Worm (Caenorhabditis elegans) whole organism, late embryonic: ENCODE measurements around the gene dyla-1.
A peak's percentile ranks its signal among the peaks of the same experiment; 100 is the strongest.

Experiments used
- C08G9.2 ChIP-seq: sonication (generic microtip); optimal IDR thresholded peaks from 2 replicates; lab custom pipeline; 2016; ENCODE audit warnings: mild to moderate bottlenecking, missing genetic modification characterization, moderate library complexity, missing compliant biosample characterization
- C38D4.7 ChIP-seq: fragments of 200-800 bp; sonication (Bioruptor generic); optimal IDR thresholded peaks from 2 replicates; lab custom pipeline; 2018; ENCODE audit warnings: mild to moderate bottlenecking, missing genetic modification characterization, moderate library complexity, missing compliant biosample characterization
- F13H6.1 ChIP-seq: sonication (generic microtip); optimal IDR thresholded peaks from 2 replicates; lab custom pipeline; 2016; ENCODE audit warnings: missing genetic modification characterization, missing compliant biosample characterization
- K02D7.2 ChIP-seq: sonication (generic microtip); optimal IDR thresholded peaks from 2 replicates; lab custom pipeline; 2017; ENCODE audit warnings: mild to moderate bottlenecking, missing genetic modification characterization, missing compliant biosample characterization
- T23F11.4 ChIP-seq: fragments of 200-800 bp; sonication (Bioruptor generic); optimal IDR thresholded peaks from 2 replicates; lab custom pipeline; 2018; ENCODE audit warnings: mild to moderate bottlenecking, missing genetic modification characterization, missing compliant biosample characterization
- ceh-18 ChIP-seq: sonication (generic microtip); optimal IDR thresholded peaks from 2 replicates; lab custom pipeline; 2016; ENCODE audit warnings: missing genetic modification characterization, missing compliant biosample characterization
- ceh-19 ChIP-seq: fragments of 200-800 bp; sonication (Bioruptor generic); optimal IDR thresholded peaks from 2 replicates; lab custom pipeline; 2018; ENCODE audit warnings: mild to moderate bottlenecking, missing genetic modification characterization, missing compliant biosample characterization
- ceh-2 ChIP-seq: sonication (generic microtip); optimal IDR thresholded peaks from 2 replicates; lab custom pipeline; 2016; ENCODE audit warnings: missing genotype, missing genetic modification characterization, missing compliant biosample characterization
- ceh-30 ChIP-seq: fragments of 150-350 bp; optimal IDR thresholded peaks from 2 replicates; lab custom pipeline; 2014; ENCODE audit warnings: missing biosample characterization, missing genetic modification characterization
- ceh-31 ChIP-seq: sonication (generic microtip); optimal IDR thresholded peaks from 2 replicates; lab custom pipeline; 2016; ENCODE audit warnings: missing genetic modification characterization, missing compliant biosample characterization
- ceh-34 ChIP-seq: sonication (generic microtip); optimal IDR thresholded peaks from 2 replicates; lab custom pipeline; 2016; ENCODE audit warnings: mild to moderate bottlenecking, missing genetic modification characterization, missing compliant biosample characterization
- ceh-45 ChIP-seq: fragments of 200-800 bp; sonication (Bioruptor generic); IDR thresholded peaks from 2 replicates; pipeline ENCODE4 v1.3.6; 2022; ENCODE audit warnings: missing genetic modification reagents, missing genetic modification characterization, missing compliant biosample characterization
- ceh-48 ChIP-seq: sonication (generic microtip); optimal IDR thresholded peaks from 2 replicates; lab custom pipeline; 2016; ENCODE audit warnings: missing genetic modification characterization, inconsistent platforms, missing compliant biosample characterization
- ceh-9 ChIP-seq: sonication (generic microtip); optimal IDR thresholded peaks from 2 replicates; lab custom pipeline; 2016; ENCODE audit warnings: mild to moderate bottlenecking, missing genetic modification characterization, inconsistent platforms, missing compliant biosample characterization
- che-1 ChIP-seq: sonication (generic microtip); optimal IDR thresholded peaks from 2 replicates; lab custom pipeline; 2016; ENCODE audit warnings: mild to moderate bottlenecking, missing genetic modification characterization, missing compliant biosample characterization
- dmd-4 ChIP-seq: sonication (generic microtip); optimal IDR thresholded peaks from 2 replicates; lab custom pipeline; 2016; ENCODE audit warnings: borderline replicate concordance, missing genetic modification characterization, missing compliant biosample characterization
- dve-1 ChIP-seq: sonication (generic microtip); optimal IDR thresholded peaks from 2 replicates; lab custom pipeline; 2017; ENCODE audit warnings: antibody characterized with exemption, mild to moderate bottlenecking, missing genetic modification characterization, missing compliant biosample characterization
- elt-2 ChIP-seq: sonication (generic microtip); optimal IDR thresholded peaks from 2 replicates; lab custom pipeline; 2016; ENCODE audit warnings: missing genetic modification reagents, missing genetic modification characterization, missing compliant biosample characterization
- elt-4 ChIP-seq: sonication (generic microtip); optimal IDR thresholded peaks from 2 replicates; lab custom pipeline; 2016; ENCODE audit warnings: missing genetic modification characterization, missing compliant biosample characterization
- ets-4 ChIP-seq: sonication (generic microtip); optimal IDR thresholded peaks from 2 replicates; lab custom pipeline; 2016; ENCODE audit warnings: missing genetic modification characterization, missing compliant biosample characterization
- fkh-6 ChIP-seq: sonication (generic microtip); optimal IDR thresholded peaks from 2 replicates; lab custom pipeline; 2016; ENCODE audit warnings: missing genetic modification characterization, missing compliant biosample characterization
- gmeb-2 ChIP-seq: sonication (generic microtip); optimal IDR thresholded peaks from 2 replicates; lab custom pipeline; 2016; ENCODE audit warnings: missing genetic modification characterization, inconsistent platforms, missing compliant biosample characterization
- hlh-15 ChIP-seq: sonication (generic microtip); optimal IDR thresholded peaks from 2 replicates; lab custom pipeline; 2016; ENCODE audit warnings: missing genetic modification characterization, missing compliant biosample characterization
- hlh-30 ChIP-seq: sonication (generic microtip); optimal IDR thresholded peaks from 2 replicates; lab custom pipeline; 2017; ENCODE audit warnings: antibody characterized with exemption, missing genetic modification characterization, missing compliant biosample characterization; ENCODE audit not compliant: insufficient read depth
- hlh-8 ChIP-seq: sonication (generic microtip); optimal IDR thresholded peaks from 2 replicates; lab custom pipeline; 2016; ENCODE audit warnings: missing genotype, missing genetic modification characterization, missing compliant biosample characterization
- lim-6 ChIP-seq: sonication (generic microtip); optimal IDR thresholded peaks from 2 replicates; lab custom pipeline; 2016; ENCODE audit warnings: missing genetic modification characterization, missing compliant biosample characterization
- mec-3 ChIP-seq: sonication (generic microtip); optimal IDR thresholded peaks from 2 replicates; lab custom pipeline; 2016; ENCODE audit warnings: borderline replicate concordance, missing genetic modification characterization, missing compliant biosample characterization
- nfya-1 ChIP-seq: sonication (generic microtip); optimal IDR thresholded peaks from 2 replicates; lab custom pipeline; 2017; ENCODE audit warnings: missing genetic modification characterization, mild to moderate bottlenecking, missing compliant biosample characterization, antibody characterized with exemption, moderate library complexity
- nhr-11 ChIP-seq: fragments of 150-350 bp; optimal IDR thresholded peaks from 2 replicates; lab custom pipeline; 2014; ENCODE audit warnings: missing biosample characterization, missing genetic modification characterization
- nhr-232 ChIP-seq: sonication (generic microtip); optimal IDR thresholded peaks from 2 replicates; lab custom pipeline; 2016; ENCODE audit warnings: missing genetic modification characterization, missing compliant biosample characterization
- pag-3 ChIP-seq: sonication (generic microtip); optimal IDR thresholded peaks from 2 replicates; lab custom pipeline; 2016; ENCODE audit warnings: missing compliant biosample characterization, missing genetic modification characterization, borderline replicate concordance
- pat-9 ChIP-seq: fragments of 200-800 bp; sonication (Bioruptor generic); optimal IDR thresholded peaks from 2 replicates; lab custom pipeline; 2018; ENCODE audit warnings: mild to moderate bottlenecking, missing genetic modification characterization, moderate library complexity, missing compliant biosample characterization
- pax-1 ChIP-seq: fragments of 150-350 bp; optimal IDR thresholded peaks from 2 replicates; lab custom pipeline; 2014; ENCODE audit warnings: missing biosample characterization, missing genetic modification characterization
- pha-2 ChIP-seq: sonication (generic microtip); optimal IDR thresholded peaks from 2 replicates; lab custom pipeline; 2017; ENCODE audit warnings: mild to moderate bottlenecking, missing genetic modification characterization, missing compliant biosample characterization
- pqm-1 ChIP-seq: sonication (generic microtip); optimal IDR thresholded peaks from 2 replicates; lab custom pipeline; 2016; ENCODE audit warnings: missing genetic modification characterization, missing compliant biosample characterization
- pros-1 ChIP-seq: fragments of 150-350 bp; optimal IDR thresholded peaks from 2 replicates; lab custom pipeline; 2014; ENCODE audit warnings: missing biosample characterization, missing genetic modification reagents, missing genetic modification characterization
- sdc-2 ChIP-seq: sonication (generic microtip); optimal IDR thresholded peaks from 2 replicates; lab custom pipeline; 2016; ENCODE audit warnings: missing genotype, missing genetic modification characterization, missing compliant biosample characterization
- sox-2 ChIP-seq: fragments of 200-800 bp; sonication (Bioruptor generic); IDR thresholded peaks from 2 replicates; pipeline ENCODE4 v1.3.6; 2022; ENCODE audit warnings: missing genetic modification reagents, missing genetic modification characterization, missing compliant biosample characterization
- sox-4 ChIP-seq: sonication (generic microtip); optimal IDR thresholded peaks from 2 replicates; lab custom pipeline; 2017; ENCODE audit warnings: mild to moderate bottlenecking, missing genetic modification characterization, inconsistent platforms, missing compliant biosample characterization
- tbx-2 ChIP-seq: sonication (generic microtip); optimal IDR thresholded peaks from 2 replicates; lab custom pipeline; 2016; ENCODE audit warnings: missing genetic modification characterization, missing compliant biosample characterization
- ttx-3 ChIP-seq: sonication (generic microtip); optimal IDR thresholded peaks from 2 replicates; lab custom pipeline; 2016; ENCODE audit warnings: missing genetic modification reagents, missing genetic modification characterization, missing compliant biosample characterization
- unc-3 ChIP-seq, 2 experiments: fragments of 200-800 bp in 1 of 2; sonication (Bioruptor generic) in 1 of 2; sonication (generic microtip) in 1 of 2; conservative IDR thresholded peaks in 1 of 2; optimal IDR thresholded peaks in 1 of 2; 2 replicates each; pipeline versions ENCODE4 v1.3.6 to Lab custom; 2016 to 2022; ENCODE audit warnings: missing compliant biosample characterization in 2 of 2, missing genetic modification characterization in 2 of 2, missing genetic modification reagents in 1 of 2
- unc-42 ChIP-seq: sonication (generic microtip); optimal IDR thresholded peaks from 2 replicates; lab custom pipeline; 2016; ENCODE audit warnings: missing genotype, missing genetic modification characterization, missing compliant biosample characterization
- unc-55 ChIP-seq: sonication (generic microtip); optimal IDR thresholded peaks from 2 replicates; lab custom pipeline; 2017; ENCODE audit warnings: missing biosample characterization, missing genetic modification reagents, missing genetic modification characterization
- zip-5 ChIP-seq: sonication (generic microtip); optimal IDR thresholded peaks from 2 replicates; lab custom pipeline; 2016; ENCODE audit warnings: missing genetic modification characterization, missing compliant biosample characterization

The dyla-1 gene

ce11 chrX:16865016-16865415, 24.2 kb downstream of the dyla-1 start:
- peak; percentile 67 for TF ChIP-seq elt-2 (tag; lab: Kevin White, UChicago)
- no peak for TF ChIP-seq unc-3 (GFP tag; conservative IDR thresholded peaks at IDR 0.05; lab: Robert Waterston, UW)
- no peak for TF ChIP-seq unc-3 (tag; optimal IDR thresholded peaks at IDR 0.05; lab: Kevin White, UChicago)

DNA sequence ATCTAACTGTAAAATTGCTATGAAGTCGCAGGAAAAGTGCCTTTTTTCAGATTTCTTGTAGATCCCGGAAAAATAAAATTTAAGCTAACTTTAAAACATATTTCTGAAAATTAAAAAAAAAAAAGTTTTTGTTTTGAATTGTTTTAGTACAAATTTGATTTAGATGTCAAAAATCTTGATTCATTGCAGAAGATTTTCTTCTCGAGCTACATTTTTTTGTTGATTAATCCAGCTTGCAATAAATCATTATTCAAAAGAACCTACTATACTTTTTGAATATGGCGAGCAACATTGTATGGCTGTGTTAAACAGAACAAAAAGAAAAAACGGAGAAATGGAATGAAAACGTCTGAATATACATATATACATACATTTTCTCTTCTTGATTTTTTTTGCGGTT, 24.8 kb downstream of the dyla-1 start:
- TF ChIP-seq mec-3 (tag; lab: Kevin White, UChicago) (no peak), ceh-45 (GFP tag; lab: Robert Waterston, UW) (no peak), pqm-1 (tag; lab: Kevin White, UChicago) (no peak), pax-1 (tag; lab: Kevin White, UChicago) (no peak)

- no peak for TF ChIP-seq C08G9.2 (tag; lab: Kevin White, UChicago)
- TF ChIP-seq sdc-2 (tag; lab: Kevin White, UChicago), result no peak
- TF ChIP-seq pag-3 (tag; lab: Kevin White, UChicago), result no peak
- no peak for TF ChIP-seq ets-4 (tag; lab: Kevin White, UChicago)
- TF ChIP-seq pqm-1 (tag; lab: Kevin White, UChicago), result no peak
- no peak for TF ChIP-seq ceh-9
- no peak for TF ChIP-seq ceh-19
- TF ChIP-seq tbx-2 (tag; lab: Kevin White, UChicago), result no peak
- TF ChIP-seq K02D7.2 (tag; lab: Kevin White, UChicago), result no peak
- TF ChIP-seq ttx-3, result no peak
- TF ChIP-seq lim-6 (tag; lab: Kevin White, UChicago), result no peak
- TF ChIP-seq elt-2 (tag; lab: Kevin White, UChicago), result no peak
- no peak for TF ChIP-seq unc-55 (GFP tag; lab: Kevin White, UChicago)
- no peak for TF ChIP-seq che-1 (tag; lab: Kevin White, UChicago)
- no peak for TF ChIP-seq pax-1 (tag; lab: Kevin White, UChicago)
- TF ChIP-seq nfya-1 (tag; lab: Kevin White, UChicago), result no peak
- no peak for TF ChIP-seq C38D4.7
- TF ChIP-seq ceh-48 (tag; lab: Kevin White, UChicago), result no peak
Measured at ce11 chrX:16868931-16869330, 28.1 kb downstream of the dyla-1 start, which contains the start of gene aakg-2. Gene aakg-2 (minus strand): TSS chrX:16869031.

DNA sequence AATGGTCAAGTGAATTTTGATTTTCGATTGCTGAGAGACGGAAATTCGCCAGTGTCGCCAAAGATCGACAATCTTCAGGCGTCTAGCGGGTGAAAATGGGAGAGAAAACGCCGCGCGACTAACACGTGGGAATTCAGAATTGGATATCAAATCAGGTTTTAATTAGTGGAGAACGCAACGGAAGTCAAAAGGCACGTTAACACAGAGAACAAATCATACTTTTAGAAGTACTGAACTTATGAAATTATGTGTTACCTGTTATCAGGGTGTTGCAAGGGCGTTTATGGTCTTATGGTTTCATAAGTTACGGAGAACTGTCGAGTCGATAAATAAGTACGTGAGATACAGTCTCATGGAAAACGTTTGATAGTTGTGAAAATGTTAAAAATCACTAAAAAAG, 30.5 kb downstream of the dyla-1 start:
- TF ChIP-seq fkh-6 (no peak), gmeb-2 (tag; lab: Kevin White, UChicago) (no peak), F13H6.1 (tag; lab: Kevin White, UChicago) (no peak), pha-2 (no peak), ceh-9 (no peak), ceh-19 (no peak), pat-9 (tag; lab: Kevin White, UChicago) (no peak), pros-1 (tag; lab: Kevin White, UChicago) (no peak), dve-1 (tag; lab: Kevin White, UChicago) (no peak), elt-4 (tag; lab: Kevin White, UChicago) (no peak), che-1 (tag; lab: Kevin White, UChicago) (no peak), hlh-15 (no peak), dmd-4 (tag; lab: Kevin White, UChicago) (no peak), C38D4.7 (no peak), ttx-3 (no peak), nhr-232 (tag; lab: Kevin White, UChicago) (no peak), sdc-2 (tag; lab: Kevin White, UChicago) (no peak), nhr-11 (tag; lab: Kevin White, UChicago) (no peak)

DNA sequence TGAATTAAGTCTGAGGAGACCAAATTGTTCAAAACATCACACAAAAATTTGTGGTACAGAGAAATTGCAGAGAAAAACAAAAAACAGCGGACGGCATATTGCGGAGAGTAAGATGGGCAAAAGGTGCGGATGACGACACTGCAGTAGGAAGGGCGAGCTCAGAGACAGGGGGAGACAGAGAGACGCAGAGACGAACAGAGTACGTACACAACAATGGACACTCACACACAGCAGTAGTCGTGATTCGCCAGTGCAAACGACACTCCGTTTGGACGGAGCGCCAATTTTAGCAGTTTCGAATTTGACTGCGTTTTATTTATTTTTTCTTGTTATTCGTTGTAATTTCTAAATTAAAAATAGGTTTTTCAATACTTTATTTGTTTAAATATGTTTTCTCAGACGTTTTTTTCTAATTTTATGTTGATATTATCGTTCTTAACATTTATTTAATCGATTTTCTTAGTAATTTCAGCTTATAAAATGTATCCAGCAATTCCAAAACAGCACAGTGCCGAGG, 31.7 kb downstream of the dyla-1 start, which contains the start of gene T20F7.1:
Gene T20F7.1, plus strand, starts transcription at position 467 of the 517 bp plus-strand sequence.
- TF ChIP-seq unc-42 (peak; percentile 30), ceh-30 (tag; lab: Kevin White, UChicago) (peak; percentile 13), ceh-34 (tag; lab: Kevin White, UChicago) (peak; percentile 22), ceh-18 (peak; percentile 52), zip-5 (tag; lab: Kevin White, UChicago) (no peak), ceh-31 (tag; lab: Kevin White, UChicago) (peak; percentile 62), hlh-30 (tag; lab: Kevin White, UChicago) (peak; percentile 54), hlh-8 (tag; lab: Kevin White, UChicago) (no peak), T23F11.4 (GFP tag; lab: Kevin White, UChicago) (no peak), sox-2 (GFP tag; lab: Robert Waterston, UW) (peak; percentile 59; the same call in 1 of the 2 replicates), ceh-2 (tag; lab: Kevin White, UChicago) (peak; percentile 10), pros-1 (tag; lab: Kevin White, UChicago) (peak; percentile 26), ets-4 (tag; lab: Kevin White, UChicago) (no peak), sox-4 (tag; lab: Kevin White, UChicago) (no peak), unc-55 (GFP tag; lab: Kevin White, UChicago) (peak; percentile 57)
